Fruit fly (Drosophila melanogaster) whole organism, wandering third instar larva: ENCODE measurements around the gene Oseg5.

Experiments used
- CG32264 ChIP-seq: fragments of 200-800 bp; sonication (Bioruptor generic); optimal IDR thresholded peaks from 2 replicates; lab custom pipeline; 2016; ENCODE audit warnings: missing biosample characterization, missing genetic modification characterization
- CG9705 ChIP-seq: fragments of 200-800 bp; sonication (Bioruptor generic); optimal IDR thresholded peaks from 2 replicates; lab custom pipeline; 2018; ENCODE audit warnings: missing biosample characterization, mild to moderate bottlenecking, missing genetic modification characterization
- CrebA ChIP-seq: fragments of 200-800 bp; sonication (Bioruptor generic); optimal IDR thresholded peaks from 2 replicates; lab custom pipeline; 2016; ENCODE audit warnings: missing biosample characterization, mild to moderate bottlenecking, missing genetic modification characterization, borderline replicate concordance
- Dfd ChIP-seq: fragments of >200 bp; optimal IDR thresholded peaks from 2 replicates; lab custom pipeline; 2017; ENCODE audit warnings: missing biosample characterization, missing genetic modification characterization
- Dif ChIP-seq: fragments of 200-275, 200-300 bp; sonication (Bioruptor generic); optimal IDR thresholded peaks from 2 replicates; lab custom pipeline; 2018; ENCODE audit warnings: missing biosample characterization, missing genetic modification characterization; ENCODE audit not compliant: partially characterized antibody
- GATAd ChIP-seq: sonication (Bioruptor generic); optimal IDR thresholded peaks from 2 replicates; lab custom pipeline; 2016; ENCODE audit warnings: missing biosample characterization, missing genetic modification characterization
- HLH106 ChIP-seq: fragments of 200-800 bp; optimal IDR thresholded peaks from 3 replicates; lab custom pipeline; 2019; ENCODE audit warnings: missing biosample characterization, mild to moderate bottlenecking, missing genetic modification characterization, moderate library complexity
- Hr78 ChIP-seq: fragments of >200 bp; optimal IDR thresholded peaks from 2 replicates; lab custom pipeline; 2017; ENCODE audit warnings: missing biosample characterization, missing genetic modification characterization
- Hr83 ChIP-seq: fragments of 200-300 bp; sonication (Bioruptor generic); optimal IDR thresholded peaks from 2 replicates; lab custom pipeline; 2016; ENCODE audit warnings: missing biosample characterization, mild to moderate bottlenecking, missing genetic modification characterization, moderate library complexity; ENCODE audit not compliant: poor library complexity, severe bottlenecking
- Jra ChIP-seq: sonication (Bioruptor generic); optimal IDR thresholded peaks from 2 replicates; lab custom pipeline; 2016; ENCODE audit warnings: missing biosample characterization, missing genetic modification characterization
- Mio ChIP-seq: sonication (Bioruptor generic); optimal IDR thresholded peaks from 2 replicates; lab custom pipeline; 2016; ENCODE audit warnings: missing biosample characterization, missing genetic modification characterization
- N ChIP-seq: fragments of >200 bp; optimal IDR thresholded peaks from 2 replicates; lab custom pipeline; 2018; ENCODE audit warnings: missing biosample characterization, missing external identifiers, missing genetic modification characterization
- OdsH ChIP-seq: fragments of 200-800 bp; sonication (Bioruptor generic); optimal IDR thresholded peaks from 2 replicates; lab custom pipeline; 2016; ENCODE audit warnings: missing biosample characterization, mild to moderate bottlenecking, missing genetic modification characterization
- Rel ChIP-seq, 2 experiments: fragments of 200-800 bp; sonication (Bioruptor generic) in 1 of 2; optimal IDR thresholded peaks; 2 replicates in 1 of 2; 3 replicates in 1 of 2; lab custom pipeline; 2016 to 2019; ENCODE audit warnings: mild to moderate bottlenecking in 2 of 2, missing biosample characterization in 2 of 2, missing genetic modification characterization in 2 of 2, moderate library complexity in 1 of 2
- Sp1 ChIP-seq: fragments of 200-800 bp; sonication (Bioruptor generic); optimal IDR thresholded peaks from 3 replicates; lab custom pipeline; 2019; ENCODE audit warnings: missing biosample characterization, mild to moderate bottlenecking, missing genetic modification characterization, moderate library complexity
- Vsx2 ChIP-seq: fragments of 200-300, 225-300 bp; sonication (Bioruptor generic); optimal IDR thresholded peaks from 2 replicates; lab custom pipeline; 2018; ENCODE audit warnings: missing biosample characterization, missing genetic modification characterization; ENCODE audit not compliant: partially characterized antibody
- br ChIP-seq: fragments of 200-800 bp; sonication (Bioruptor generic); optimal IDR thresholded peaks from 2 replicates; lab custom pipeline; 2016; ENCODE audit warnings: missing biosample characterization, missing genetic modification characterization
- brk ChIP-seq: fragments of 200-800 bp; sonication (Bioruptor generic); optimal IDR thresholded peaks from 2 replicates; lab custom pipeline; 2016; ENCODE audit warnings: missing biosample characterization, mild to moderate bottlenecking, missing genetic modification characterization
- dl ChIP-seq, 2 experiments: fragments of 175-275, 200-275 bp in 1 of 2; fragments of 200-275 bp in 1 of 2; sonication (Bioruptor generic); optimal IDR thresholded peaks; lab custom pipeline; 2018; ENCODE audit warnings: mild to moderate bottlenecking in 2 of 2, missing biosample characterization in 2 of 2, missing genetic modification characterization in 2 of 2, moderate library complexity in 2 of 2; ENCODE audit not compliant: partially characterized antibody in 2 of 2, insufficient read depth in 1 of 2
- dmrt93B ChIP-seq: fragments of 200-800 bp; sonication (Bioruptor generic); optimal IDR thresholded peaks from 2 replicates; lab custom pipeline; 2018; ENCODE audit warnings: missing biosample characterization, mild to moderate bottlenecking, missing genetic modification characterization
- dsf ChIP-seq: sonication (Bioruptor generic); optimal IDR thresholded peaks from 2 replicates; lab custom pipeline; 2016; ENCODE audit warnings: missing biosample characterization, missing genetic modification characterization, borderline replicate concordance
- foxo ChIP-seq, 2 experiments: fragments of 200-800 bp; sonication (Bioruptor generic); optimal IDR thresholded peaks; 2 replicates in 1 of 2; 3 replicates in 1 of 2; lab custom pipeline; 2016 to 2017; ENCODE audit warnings: missing biosample characterization in 2 of 2, missing genetic modification characterization in 2 of 2
- fru ChIP-seq: fragments of 200-800 bp; sonication (Bioruptor generic); optimal IDR thresholded peaks from 3 replicates; lab custom pipeline; 2016; ENCODE audit warnings: missing biosample characterization, mild to moderate bottlenecking, missing genetic modification characterization
- jim ChIP-seq: fragments of 175-275, 200-325 bp; sonication (Bioruptor generic); optimal IDR thresholded peaks from 2 replicates; lab custom pipeline; 2016; ENCODE audit warnings: missing biosample characterization, mild to moderate bottlenecking, missing genetic modification characterization
- lola ChIP-seq: fragments of >200 bp; optimal IDR thresholded peaks from 2 replicates; lab custom pipeline; 2017; ENCODE audit warnings: missing biosample characterization, missing genetic modification characterization
- pan ChIP-seq: fragments of >200 bp; optimal IDR thresholded peaks from 2 replicates; lab custom pipeline; 2017
- rgr ChIP-seq: fragments of 200-800 bp; sonication (Bioruptor generic); optimal IDR thresholded peaks from 3 replicates; lab custom pipeline; 2016; ENCODE audit warnings: missing biosample characterization, mild to moderate bottlenecking, missing genetic modification characterization
- sage ChIP-seq: fragments of 200-800 bp; sonication (Bioruptor generic); optimal IDR thresholded peaks from 2 replicates; lab custom pipeline; 2016; ENCODE audit warnings: missing biosample characterization, mild to moderate bottlenecking, missing genetic modification characterization
- sv ChIP-seq: fragments of 200-800 bp; sonication (Bioruptor generic); optimal IDR thresholded peaks from 3 replicates; lab custom pipeline; 2016; ENCODE audit warnings: missing biosample characterization, missing genetic modification characterization
- tai ChIP-seq: sonication (Bioruptor generic); optimal IDR thresholded peaks from 2 replicates; lab custom pipeline; 2016; ENCODE audit warnings: missing biosample characterization, missing genetic modification characterization
- usp ChIP-seq: fragments of >200 bp; optimal IDR thresholded peaks from 2 replicates; lab custom pipeline; 2017; ENCODE audit warnings: missing biosample characterization, missing genetic modification characterization
- woc ChIP-seq: sonication (Bioruptor generic); optimal IDR thresholded peaks from 2 replicates; lab custom pipeline; 2016; ENCODE audit warnings: missing biosample characterization, mild to moderate bottlenecking, missing genetic modification characterization

Oseg5 gene

dm6 chr2L:20849000-20849399 lies 13.4 kb upstream of the Oseg5 start, which contains the start of gene CG14402:
TSS of gene CG14402 (plus strand) at chr2L:20849300.
- TF ChIP-seq Vsx2 (no peak), sv (GFP tag; lab: Kevin White, UChicago) (no peak), Hr78 (GFP tag; lab: Kevin White, UChicago) (no peak), sage (no peak), tai (no peak), CG9705 (GFP tag; lab: Kevin White, UChicago) (no peak), CG32264 (GFP tag; lab: Kevin White, UChicago) (no peak), dsf (GFP tag; lab: Kevin White, UChicago) (no peak)

DNA sequence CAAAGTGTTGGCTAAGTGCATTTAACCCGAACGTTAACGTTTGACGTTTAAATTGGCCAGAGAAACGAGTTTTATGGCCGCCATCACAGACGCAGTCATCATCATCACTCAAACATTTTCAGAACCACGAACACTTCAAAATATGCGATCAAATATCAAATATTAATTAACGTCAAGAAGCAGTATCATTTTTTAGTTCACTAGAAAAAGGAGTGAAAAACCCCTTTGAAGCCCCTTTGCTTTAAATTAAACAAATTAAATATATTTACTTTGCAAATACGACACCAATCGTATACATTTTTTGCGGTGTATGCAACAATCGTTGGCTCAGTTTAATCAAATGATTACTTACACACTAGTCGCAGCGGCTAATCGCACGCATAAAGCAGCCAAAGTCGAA lies 8.7 kb upstream of the Oseg5 start:
- TF ChIP-seq lola (GFP tag; lab: Kevin White, UChicago) (no peak), CG9705 (GFP tag; lab: Kevin White, UChicago) (no peak), jim (GFP tag; lab: Kevin White, UChicago) (no peak), Mio (GFP tag; lab: Kevin White, UChicago) (no peak), OdsH (GFP tag; lab: Kevin White, UChicago) (no peak), dmrt93B (GFP tag; lab: Kevin White, UChicago) (no peak), GATAd (no peak), usp (GFP tag; lab: Kevin White, UChicago) (no peak), brk (GFP tag; lab: Kevin White, UChicago) (no peak), Sp1 (GFP tag; lab: Kevin White, UChicago) (no peak), Vsx2 (no peak)
- TF ChIP-seq, all 38 proteins: peak for 0

DNA sequence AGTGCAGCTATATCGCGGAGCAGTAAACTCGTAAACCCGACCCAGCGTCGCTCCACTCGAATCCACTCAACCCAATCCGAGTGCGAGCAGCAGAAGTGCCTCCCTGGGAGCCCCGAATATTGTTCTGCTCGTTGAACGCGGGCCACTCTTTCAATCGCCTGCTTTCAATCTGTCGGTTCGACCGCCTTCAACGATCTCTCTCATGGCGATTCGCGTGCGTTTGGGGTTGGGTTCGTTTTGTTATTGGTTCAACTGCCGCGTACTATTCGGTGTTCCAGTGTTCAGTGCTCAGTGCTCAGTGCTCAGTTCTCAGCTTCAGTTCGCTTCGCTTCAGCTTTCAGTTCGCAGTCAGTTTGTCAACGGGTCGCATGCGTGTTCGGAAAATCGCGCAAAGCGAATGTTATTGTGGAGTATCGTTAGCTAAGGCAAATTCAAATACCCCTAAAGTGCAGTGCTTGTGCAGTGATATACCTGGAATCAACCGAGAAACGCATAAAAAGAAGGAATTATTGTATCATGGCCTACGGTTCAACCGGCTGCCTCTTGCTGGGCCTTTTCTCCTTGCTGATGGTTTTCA lies 4.9 kb upstream of the Oseg5 start, which contains the start of gene CG31676:
Gene CG31676, plus strand, starts transcription at position 289 of the 577 bp plus-strand sequence.
- TF ChIP-seq brk (GFP tag; lab: Kevin White, UChicago) (no peak), pan (lab: Kevin White, UChicago) (no peak), Mio (GFP tag; lab: Kevin White, UChicago) (no peak), CG9705 (GFP tag; lab: Kevin White, UChicago) (no peak), sv (GFP tag; lab: Kevin White, UChicago) (no peak), dsf (GFP tag; lab: Kevin White, UChicago) (no peak), rgr (GFP tag; lab: Kevin White, UChicago) (no peak), Hr83 (GFP tag; lab: Kevin White, UChicago) (no peak), usp (GFP tag; lab: Kevin White, UChicago) (no peak), lola (GFP tag; lab: Kevin White, UChicago) (no peak), CrebA (GFP tag; lab: Kevin White, UChicago) (no peak), Rel (GFP tag; optimal IDR thresholded peaks at IDR 0.05; lab: Kevin White, UChicago) (no peak), Rel (tag; optimal IDR thresholded peaks at IDR 0.05; lab: Kevin White, UChicago) (no peak), woc (GFP tag; lab: Kevin White, UChicago) (no peak), Vsx2 (no peak), foxo (GFP tag; optimal IDR thresholded peaks at IDR 0.05; lab: Kevin White, UChicago) (no peak)

- TF ChIP-seq fru (no peak), N (GFP tag; lab: Kevin White, UChicago) (no peak), OdsH (GFP tag; lab: Kevin White, UChicago) (no peak), jim (GFP tag; lab: Kevin White, UChicago) (no peak), br (GFP tag; lab: Kevin White, UChicago) (no peak), HLH106 (no peak), Hr83 (GFP tag; lab: Kevin White, UChicago) (no peak), CrebA (GFP tag; lab: Kevin White, UChicago) (no peak), sage (no peak), Sp1 (GFP tag; lab: Kevin White, UChicago) (no peak), Mio (GFP tag; lab: Kevin White, UChicago) (no peak), sv (GFP tag; lab: Kevin White, UChicago) (no peak), brk (GFP tag; lab: Kevin White, UChicago) (no peak), Jra (GFP tag; lab: Kevin White, UChicago) (no peak)
These were observed 4.4 kb upstream of the Oseg5 start for dm6 chr2L:20840006-20840405.

- TF ChIP-seq br (GFP tag; lab: Kevin White, UChicago) (no peak), woc (GFP tag; lab: Kevin White, UChicago) (no peak), jim (GFP tag; lab: Kevin White, UChicago) (no peak), pan (lab: Kevin White, UChicago) (no peak), dl (GFP tag; optimal IDR thresholded peaks at IDR 0.05; lab: Kevin White, UChicago; ENCODE audit: insufficient read depth in 1 of 2, partially characterized antibody in 2 of 2) (no peak), GATAd (no peak), CrebA (GFP tag; lab: Kevin White, UChicago) (no peak), Dfd (GFP tag; lab: Kevin White, UChicago) (no peak), Dif (GFP tag; lab: Kevin White, UChicago) (no peak)
- TF ChIP-seq, all 38 proteins: peak for 0
These were observed 2.2 kb upstream of the Oseg5 start, which contains the start of gene Spn38F for dm6 chr2L:20837885-20838284. TSS of gene Spn38F (minus strand) at chr2L:20837985.
